Fruit fly (Drosophila melanogaster) whole organism, embryonic: ENCODE data around the gene vito.

Source experiments
- Adf1 ChIP-seq: fragments of 200-800 bp; sonication (Bioruptor generic); IDR thresholded peaks from 2 replicates; pipeline ENCODE4 v1.3.6; 2022; ENCODE audit warnings: missing biosample characterization, missing genetic modification characterization
- Atf-2 ChIP-seq: fragments of 200-800 bp; sonication (Bioruptor generic); optimal IDR thresholded peaks from 2 replicates; lab custom pipeline; 2016; ENCODE audit warnings: missing biosample characterization, missing genetic modification characterization
- Bgb ChIP-seq: fragments of 200-800 bp; sonication (Bioruptor generic); IDR thresholded peaks from 2 replicates; pipeline ENCODE4 v1.3.6; 2022; ENCODE audit warnings: missing biosample characterization, missing genetic modification characterization; ENCODE audit not compliant: partially characterized antibody
- CG10366 ChIP-seq: fragments of 200-800 bp; sonication (Bioruptor generic); IDR thresholded peaks from 2 replicates; pipeline ENCODE4 v1.3.6; 2022; ENCODE audit warnings: missing biosample characterization, missing genetic modification characterization
- CG11723 ChIP-seq: fragments of 200-800 bp; sonication (Bioruptor generic); optimal IDR thresholded peaks from 2 replicates; lab custom pipeline; 2017; ENCODE audit warnings: missing biosample characterization, mild to moderate bottlenecking, missing genetic modification characterization
- CG12155 ChIP-seq: fragments of 200-800 bp; sonication (Bioruptor generic); optimal IDR thresholded peaks from 3 replicates; lab custom pipeline; 2016; ENCODE audit warnings: missing biosample characterization, missing genetic modification characterization
- CG12391 ChIP-seq: fragments of 200-800 bp; sonication (Bioruptor generic); optimal IDR thresholded peaks from 3 replicates; lab custom pipeline; 2018; ENCODE audit warnings: missing biosample characterization, mild to moderate bottlenecking, missing genetic modification characterization, moderate library complexity
- CG13624 ChIP-seq: fragments of 200-800 bp; sonication (Bioruptor generic); optimal IDR thresholded peaks from 2 replicates; lab custom pipeline; 2016; ENCODE audit warnings: missing biosample characterization, missing genetic modification characterization
- CG13775 ChIP-seq: fragments of 200-800 bp; sonication (Bioruptor generic); optimal IDR thresholded peaks from 3 replicates; lab custom pipeline; 2017; ENCODE audit warnings: missing biosample characterization, mild to moderate bottlenecking, missing genetic modification characterization
- CG14667 ChIP-seq: fragments of 200-800 bp; sonication (Bioruptor generic); IDR thresholded peaks from 2 replicates; pipeline ENCODE4 v1.3.6; 2022; ENCODE audit warnings: missing biosample characterization, missing genetic modification characterization
- CG14965 ChIP-seq: fragments of 200-800 bp; sonication (Bioruptor generic); optimal IDR thresholded peaks from 2 replicates; lab custom pipeline; 2016; ENCODE audit warnings: missing biosample characterization, missing genetic modification characterization, borderline replicate concordance
- CG1602 ChIP-seq: fragments of 200-800 bp; sonication (Bioruptor generic); optimal IDR thresholded peaks from 3 replicates; lab custom pipeline; 2016; ENCODE audit warnings: missing biosample characterization, missing genetic modification characterization
- CG16813 ChIP-seq: fragments of 200-800 bp; sonication (Bioruptor generic); IDR thresholded peaks from 3 replicates; pipeline ENCODE4 v1.3.6; 2022; ENCODE audit warnings: missing biosample characterization, missing genetic modification characterization; ENCODE audit not compliant: partially characterized antibody
- CG16863 ChIP-seq: fragments of 200-800 bp; sonication (Bioruptor generic); optimal IDR thresholded peaks from 3 replicates; lab custom pipeline; 2016; ENCODE audit warnings: missing biosample characterization, missing genetic modification characterization
- CG17328 ChIP-seq: fragments of 200-800 bp; sonication (Bioruptor generic); IDR thresholded peaks from 2 replicates; pipeline ENCODE4 v1.3.6; 2022; ENCODE audit warnings: missing biosample characterization, missing genetic modification characterization
- CG2120 ChIP-seq: fragments of 200-800 bp; sonication (Bioruptor generic); optimal IDR thresholded peaks from 3 replicates; lab custom pipeline; 2016; ENCODE audit warnings: missing biosample characterization, missing genetic modification characterization
- CG32532 ChIP-seq: fragments of 200-800 bp; sonication (Bioruptor generic); IDR thresholded peaks from 2 replicates; pipeline ENCODE4 v1.3.6; 2022; ENCODE audit warnings: missing biosample characterization, missing genetic modification characterization
- CG4328 ChIP-seq: fragments of 200-800 bp; sonication (Bioruptor generic); optimal IDR thresholded peaks from 3 replicates; lab custom pipeline; 2017; ENCODE audit warnings: missing biosample characterization, missing genetic modification reagents, missing genetic modification characterization
- CG4404 ChIP-seq: fragments of 200-800 bp; sonication (Bioruptor generic); IDR thresholded peaks from 2 replicates; pipeline ENCODE4 v1.3.6; 2022; ENCODE audit warnings: missing biosample characterization, missing genetic modification characterization
- CG6854 ChIP-seq: fragments of 200-800 bp; sonication (Bioruptor generic); optimal IDR thresholded peaks from 3 replicates; lab custom pipeline; 2017; ENCODE audit warnings: missing biosample characterization, mild to moderate bottlenecking, missing genetic modification characterization
- CG7839 ChIP-seq: fragments of 200-800 bp; sonication (Bioruptor generic); optimal IDR thresholded peaks from 3 replicates; lab custom pipeline; 2018; ENCODE audit warnings: missing biosample characterization, mild to moderate bottlenecking, missing genetic modification characterization, moderate library complexity
- CTCF ChIP-seq: fragments of 200-800 bp; sonication (Bioruptor generic); optimal IDR thresholded peaks from 2 replicates; lab custom pipeline; 2017; ENCODE audit warnings: missing biosample characterization, mild to moderate bottlenecking, missing genetic modification characterization, moderate library complexity
- CrebB ChIP-seq: fragments of 200-800 bp; sonication (Bioruptor generic); optimal IDR thresholded peaks from 3 replicates; lab custom pipeline; 2018; ENCODE audit warnings: missing biosample characterization, mild to moderate bottlenecking, missing genetic modification characterization
- D ChIP-seq, 2 experiments: fragments of 200-800 bp in 1 of 2; fragments of >200 bp in 1 of 2; sonication (Bioruptor generic) in 1 of 2; optimal IDR thresholded peaks; 2 replicates in 1 of 2; 3 replicates in 1 of 2; lab custom pipeline; 2017; ENCODE audit warnings: mild to moderate bottlenecking in 1 of 2, missing biosample characterization in 1 of 2, missing genetic modification characterization in 1 of 2, missing genetic modification reagents in 1 of 2
- Dbx ChIP-seq: fragments of 200-800 bp; sonication (Bioruptor generic); IDR thresholded peaks from 3 replicates; pipeline ENCODE4 v1.3.6; 2022; ENCODE audit warnings: missing biosample characterization, missing genetic modification characterization
- Fer2 ChIP-seq: fragments of 200-800 bp; sonication (Bioruptor generic); optimal IDR thresholded peaks from 2 replicates; lab custom pipeline; 2018; ENCODE audit warnings: missing biosample characterization, mild to moderate bottlenecking, missing genetic modification characterization, moderate library complexity
- Hsf ChIP-seq: fragments of 200-800 bp; sonication (Bioruptor generic); optimal IDR thresholded peaks from 3 replicates; lab custom pipeline; 2016; ENCODE audit warnings: missing biosample characterization, missing genetic modification characterization
- Mes4 ChIP-seq: fragments of 200-800 bp; sonication (Bioruptor generic); optimal IDR thresholded peaks from 2 replicates; lab custom pipeline; 2016; ENCODE audit warnings: missing biosample characterization, missing genetic modification characterization
- Opbp ChIP-seq: fragments of 200-800 bp; sonication (Bioruptor generic); IDR thresholded peaks from 3 replicates; pipeline ENCODE4 v1.3.6; 2022; ENCODE audit warnings: missing biosample characterization, missing genetic modification characterization; ENCODE audit not compliant: partially characterized antibody
- Pdp1 ChIP-seq, 2 experiments: fragments of 200-800 bp; sonication (Bioruptor generic); optimal IDR thresholded peaks; 3 replicates each; lab custom pipeline; 2016; ENCODE audit warnings: missing biosample characterization in 2 of 2, missing genetic modification characterization in 2 of 2, mild to moderate bottlenecking in 1 of 2, moderate library complexity in 1 of 2
- Sox102F ChIP-seq: fragments of 200-800 bp; sonication (Bioruptor generic); optimal IDR thresholded peaks from 2 replicates; lab custom pipeline; 2018; ENCODE audit warnings: missing biosample characterization, mild to moderate bottlenecking, missing genetic modification characterization, moderate library complexity
- Vsx1 ChIP-seq: fragments of 200-800 bp; sonication (Bioruptor generic); optimal IDR thresholded peaks from 2 replicates; lab custom pipeline; 2017; ENCODE audit warnings: missing biosample characterization, mild to moderate bottlenecking, missing genetic modification characterization, missing genetic modification reagents
- btn ChIP-seq: fragments of 200-800 bp; sonication (Bioruptor generic); optimal IDR thresholded peaks from 2 replicates; lab custom pipeline; 2016; ENCODE audit warnings: missing biosample characterization, missing genetic modification characterization
- da ChIP-seq: fragments of 200-800 bp; sonication (Bioruptor generic); optimal IDR thresholded peaks from 2 replicates; lab custom pipeline; 2016; ENCODE audit warnings: missing biosample characterization, missing genetic modification characterization
- exex ChIP-seq: fragments of 200-800 bp; sonication (Bioruptor generic); optimal IDR thresholded peaks from 4 replicates; lab custom pipeline; 2018; ENCODE audit warnings: missing biosample characterization, mild to moderate bottlenecking, missing genetic modification characterization, moderate library complexity
- hkb ChIP-seq, 2 experiments: fragments of 200-800 bp in 1 of 2; fragments of >200 bp in 1 of 2; sonication (Bioruptor generic) in 1 of 2; IDR thresholded peaks in 1 of 2; optimal IDR thresholded peaks in 1 of 2; 2 replicates each; pipeline versions ENCODE4 v1.3.6 to Lab custom; 2017 to 2022; ENCODE audit warnings: missing biosample characterization in 1 of 2, missing genetic modification characterization in 1 of 2
- lab ChIP-seq: fragments of 200-800 bp; sonication (Bioruptor generic); optimal IDR thresholded peaks from 3 replicates; lab custom pipeline; 2017; ENCODE audit warnings: missing biosample characterization, missing genetic modification characterization, mild to moderate bottlenecking, moderate library complexity, missing genetic modification reagents
- pb ChIP-seq: fragments of 200-800 bp; sonication (Bioruptor generic); optimal IDR thresholded peaks from 3 replicates; lab custom pipeline; 2016; ENCODE audit warnings: missing biosample characterization, missing genetic modification characterization
- pros ChIP-seq: fragments of 200-800 bp; sonication (Bioruptor generic); optimal IDR thresholded peaks from 3 replicates; lab custom pipeline; 2019; ENCODE audit warnings: missing biosample characterization, mild to moderate bottlenecking, missing genetic modification characterization, moderate library complexity
- row ChIP-seq: fragments of 200-800 bp; sonication (Bioruptor generic); IDR thresholded peaks from 3 replicates; pipeline ENCODE4 v1.3.6; 2022; ENCODE audit warnings: missing biosample characterization, missing genetic modification characterization
- run ChIP-seq: fragments of 200-800 bp; sonication (Bioruptor generic); optimal IDR thresholded peaks from 3 replicates; lab custom pipeline; 2018; ENCODE audit warnings: missing biosample characterization, mild to moderate bottlenecking, missing genetic modification characterization
- sisA ChIP-seq: fragments of 200-800 bp; sonication (Bioruptor generic); IDR thresholded peaks from 2 replicates; pipeline ENCODE4 v1.3.6; 2022; ENCODE audit warnings: missing biosample characterization, missing genetic modification characterization
- sna ChIP-seq: fragments of 200-800 bp; sonication (Bioruptor generic); IDR thresholded peaks from 2 replicates; pipeline ENCODE4 v1.3.6; 2022; ENCODE audit warnings: missing biosample characterization, missing genetic modification characterization; ENCODE audit not compliant: partially characterized antibody
- ssp ChIP-seq: fragments of 200-800 bp; sonication (Bioruptor generic); IDR thresholded peaks from 2 replicates; pipeline ENCODE4 v1.3.6; 2022; ENCODE audit warnings: missing biosample characterization, missing genetic modification characterization
- stc ChIP-seq: fragments of 200-800 bp; sonication (Bioruptor generic); IDR thresholded peaks from 2 replicates; pipeline ENCODE4 v1.3.6; 2022; ENCODE audit warnings: missing biosample characterization, missing genetic modification characterization
- zfh1 ChIP-seq: fragments of 200-800 bp; sonication (Bioruptor generic); IDR thresholded peaks from 3 replicates; pipeline ENCODE4 v1.3.6; 2022; ENCODE audit warnings: missing biosample characterization, missing genetic modification characterization

vito gene

dm6 chr3L:5765844-5766200 lies 11.3 kb downstream of the vito start, which contains the start of gene Txl (continued):
- TF ChIP-seq zfh1 (GFP tag; lab: Robert Waterston, UW) (no peak), CG13775 (GFP tag; lab: Kevin White, UChicago) (no peak), Atf-2 (GFP tag; lab: Kevin White, UChicago) (no peak), da (no peak), exex (tag; lab: Kevin White, UChicago) (no peak), Dbx (GFP tag; lab: Robert Waterston, UW) (no peak), CTCF (GFP tag; lab: Kevin White, UChicago) (no peak), CG2120 (no peak)

dm6 chr3L:5764922-5765843 lies 11.9 kb downstream of the vito start, which contains the start of gene CG10576:
TSS of gene CG10576 (minus strand) at chr3L:5765702.
- TF ChIP-seq CG12391 (tag; lab: Kevin White, UChicago) (no peak), lab (GFP tag; lab: Kevin White, UChicago) (no peak), Mes4 (GFP tag; lab: Kevin White, UChicago) (no peak), hkb (optimal IDR thresholded peaks at IDR 0.05; lab: Kevin White, UChicago) (no peak), hkb (GFP tag; IDR thresholded peaks at IDR 0.05; lab: Robert Waterston, UW) (no peak), CG12155 (peak; percentile 18), Bgb (GFP tag; lab: Robert Waterston, UW) (no peak; the same call in 1 of the 2 replicates), Hsf (peak; percentile 9), CG32532 (0 out of 2 replicates have a peak, but pooled peaks have one; percentile 26), CG11723 (no peak), CTCF (GFP tag; lab: Kevin White, UChicago) (peak; percentile 78), Vsx1 (GFP tag; lab: Kevin White, UChicago) (no peak), Sox102F (GFP tag; lab: Kevin White, UChicago) (no peak), D (optimal IDR thresholded peaks at IDR 0.05; lab: Kevin White, UChicago) (peak; percentile 54), D (GFP tag; optimal IDR thresholded peaks at IDR 0.05; lab: Kevin White, UChicago) (no peak), run (tag; lab: Kevin White, UChicago) (no peak), Adf1 (no peak), CG16813 (GFP tag; lab: Robert Waterston, UW) (peak; percentile 60), stc (GFP tag; lab: Robert Waterston, UW) (peak; percentile 31; the same call in 1 of the 2 replicates), CG16863 (peak; percentile 36), CG14965 (GFP tag; lab: Kevin White, UChicago) (no peak), row (GFP tag; lab: Robert Waterston, UW) (peak; percentile 76), sna (0 out of 2 replicates have a peak, but pooled peaks have one; percentile 45), Pdp1 (GFP tag; optimal IDR thresholded peaks at IDR 0.05; lab: Kevin White, UChicago) (peak in 1 of 2 experiments; percentile 95), Fer2 (tag; lab: Kevin White, UChicago) (no peak), CG4328 (GFP tag; lab: Kevin White, UChicago) (no peak), CG6854 (GFP tag; lab: Kevin White, UChicago) (peak; percentile 7), CrebB (no peak), CG7839 (tag; lab: Kevin White, UChicago) (no peak), ssp (GFP tag; lab: Robert Waterston, UW) (no peak), btn (GFP tag; lab: Kevin White, UChicago) (no peak), Opbp (GFP tag; lab: Robert Waterston, UW) (0 out of 3 replicates have a peak, but pooled peaks have one; percentile 5), pb (no peak), CG1602 (GFP tag; lab: Kevin White, UChicago) (no peak), pros (GFP tag; lab: Kevin White, UChicago) (no peak), CG17328 (GFP tag; lab: Robert Waterston, UW) (0 out of 2 replicates have a peak, but pooled peaks have one; percentile 16), CG13624 (GFP tag; lab: Kevin White, UChicago) (peak; percentile 63), sisA (no peak), CG4404 (GFP tag; lab: Robert Waterston, UW) (no peak), CG14667 (GFP tag; lab: Robert Waterston, UW) (no peak), CG10366 (GFP tag; lab: Robert Waterston, UW) (no peak)
